Fruit fly (Drosophila melanogaster): Measurements from ENCODE around the gene Hmu.
A peak's percentile ranks its signal among the peaks of the same experiment; 100 is the strongest.

Hmu gene

DNA sequence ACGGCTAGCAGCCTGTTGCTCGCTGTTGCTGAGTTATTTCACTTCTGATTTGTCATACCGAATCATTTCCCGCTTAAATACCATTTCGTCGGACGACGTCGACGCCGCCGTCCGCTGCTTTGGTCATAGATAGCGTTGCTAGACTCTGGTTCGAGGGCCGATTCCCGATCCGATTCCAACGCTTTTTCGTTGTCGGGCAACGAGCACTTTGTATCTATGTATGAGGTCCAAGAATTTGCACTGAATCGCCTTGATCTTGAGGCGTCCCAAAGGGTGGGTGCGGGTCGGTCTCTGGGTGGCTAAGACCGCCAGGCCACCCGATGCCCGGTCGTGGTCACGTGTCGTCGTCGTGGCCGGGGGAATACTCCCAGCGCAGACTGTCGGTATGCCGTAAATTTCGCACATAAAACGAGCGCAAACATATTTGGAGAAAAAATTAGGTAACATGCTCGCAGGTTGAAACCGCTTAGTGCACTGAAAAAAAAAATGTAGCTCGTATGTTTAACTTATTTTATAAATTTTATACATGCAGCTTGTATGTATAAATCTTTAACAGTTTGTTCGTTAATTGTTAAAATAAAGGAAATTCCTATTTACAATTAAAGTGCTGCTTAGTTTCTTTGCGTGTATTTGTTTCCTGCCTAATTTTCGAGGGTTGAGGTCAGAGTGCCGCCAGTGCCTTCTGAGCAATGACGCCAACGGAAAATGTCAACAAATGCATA lies 3.8 kb downstream of the Hmu start, which contains the start of gene CG3348 (continued):
- TF ChIP-seq Atf3 (GFP tag; optimal IDR thresholded peaks at IDR 0.05) (no peak), toy (GFP tag; IDR thresholded peaks at IDR 0.05) (peak; percentile 62), CG2116 (GFP tag; optimal IDR thresholded peaks at IDR 0.05) (no peak), kah (GFP tag; optimal IDR thresholded peaks at IDR 0.05) (peak; percentile 14), Asciz (GFP tag; optimal IDR thresholded peaks at IDR 0.05) (peak; percentile 61), Sox102F (GFP tag; optimal IDR thresholded peaks at IDR 0.05) (peak; percentile 73), CG8944 (GFP tag; optimal IDR thresholded peaks at IDR 0.05) (peak; percentile 25), CG17568 (GFP tag; optimal IDR thresholded peaks at IDR 0.05) (no peak), fd3F (GFP tag; optimal IDR thresholded peaks at IDR 0.05) (peak; percentile 51), run (tag; optimal IDR thresholded peaks at IDR 0.05) (no peak), Med (GFP tag) (peak; percentile 95), CG5180 (GFP tag; optimal IDR thresholded peaks at IDR 0.05) (peak; percentile 4), br (optimal IDR thresholded peaks at IDR 0.05) (no peak), Bgb (GFP tag; IDR thresholded peaks at IDR 0.05; ENCODE audit: partially characterized antibody) (no peak), row (GFP tag; IDR thresholded peaks at IDR 0.05) (peak; percentile 74), chn (GFP tag; optimal IDR thresholded peaks at IDR 0.05) (peak; percentile 4), CG9727 (GFP tag; optimal IDR thresholded peaks at IDR 0.05) (peak; percentile 84), CG6175 (GFP tag; IDR thresholded peaks at IDR 0.05) (0 out of 3 replicates have a peak, but pooled peaks have one; percentile 22), sob (GFP tag; IDR thresholded peaks at IDR 0.05) (peak; percentile 79), az2 (GFP tag; optimal IDR thresholded peaks at IDR 0.05) (peak; percentile 47), kay (GFP tag; optimal IDR thresholded peaks at IDR 0.05) (no peak), CG1792 (GFP tag; optimal IDR thresholded peaks at IDR 0.05) (peak; percentile 67), crc (GFP tag; optimal IDR thresholded peaks at IDR 0.05) (peak; percentile 49), MBD-R2 (GFP tag; IDR thresholded peaks at IDR 0.05) (peak; percentile 61; the same call in 1 of the 2 replicates), C15 (GFP tag; IDR thresholded peaks at IDR 0.05) (no peak), unc-4 (GFP tag; IDR thresholded peaks at IDR 0.05; ENCODE audit: partially characterized antibody) (no peak), lilli (GFP tag; optimal IDR thresholded peaks at IDR 0.05) (peak; percentile 78), CG10147 (GFP tag; optimal IDR thresholded peaks at IDR 0.05) (peak; percentile 90), dimm (GFP tag; IDR thresholded peaks at IDR 0.05) (no peak), sisA (GFP tag; IDR thresholded peaks at IDR 0.05) (peak; percentile 66), CG11085 (GFP tag; IDR thresholded peaks at IDR 0.05) (peak; percentile 66), CG4404 (GFP tag; IDR thresholded peaks at IDR 0.05) (peak; percentile 61), Hr51 (GFP tag; optimal IDR thresholded peaks at IDR 0.05) (peak; percentile 19 to 67), CG1233 (GFP tag; optimal IDR thresholded peaks at IDR 0.05) (peak; percentile 77), TFAM (GFP tag; optimal IDR thresholded peaks at IDR 0.05) (no peak), CG15514 (GFP tag; optimal IDR thresholded peaks at IDR 0.05) (peak; percentile 60), Gsc (GFP tag; IDR thresholded peaks at IDR 0.05) (no peak), grau (tag; optimal IDR thresholded peaks at IDR 0.05) (peak; percentile 71), gce (GFP tag; IDR thresholded peaks at IDR 0.05) (0 out of 3 replicates have a peak, but pooled peaks have one; percentile 20), CG14441 (GFP tag; IDR thresholded peaks at IDR 0.05) (peak; percentile 69), CG12391 (tag; optimal IDR thresholded peaks at IDR 0.05) (peak; percentile 73), PHDP (tag; optimal IDR thresholded peaks at IDR 0.05) (peak; percentile 80), CG18476 (GFP tag; optimal IDR thresholded peaks at IDR 0.05) (peak; percentile 66), CG9215 (GFP tag; IDR thresholded peaks at IDR 0.05) (peak; percentile 77), jumu (GFP tag; optimal IDR thresholded peaks at IDR 0.05) (peak; percentile 8), tup (GFP tag; optimal IDR thresholded peaks at IDR 0.05) (peak; percentile 20), MESR4 (GFP tag; optimal IDR thresholded peaks at IDR 0.05) (no peak), Antp (GFP tag; optimal IDR thresholded peaks at IDR 0.05) (peak; percentile 4), ftz-f1 (GFP tag; optimal IDR thresholded peaks at IDR 0.05) (peak; percentile 13), otp (GFP tag; IDR thresholded peaks at IDR 0.05) (peak; percentile 29; the same call in 1 of the 3 replicates)

All from whole organism, embryonic.